Fruit fly (Drosophila melanogaster): ENCODE data around the gene heix.

heix gene

DNA sequence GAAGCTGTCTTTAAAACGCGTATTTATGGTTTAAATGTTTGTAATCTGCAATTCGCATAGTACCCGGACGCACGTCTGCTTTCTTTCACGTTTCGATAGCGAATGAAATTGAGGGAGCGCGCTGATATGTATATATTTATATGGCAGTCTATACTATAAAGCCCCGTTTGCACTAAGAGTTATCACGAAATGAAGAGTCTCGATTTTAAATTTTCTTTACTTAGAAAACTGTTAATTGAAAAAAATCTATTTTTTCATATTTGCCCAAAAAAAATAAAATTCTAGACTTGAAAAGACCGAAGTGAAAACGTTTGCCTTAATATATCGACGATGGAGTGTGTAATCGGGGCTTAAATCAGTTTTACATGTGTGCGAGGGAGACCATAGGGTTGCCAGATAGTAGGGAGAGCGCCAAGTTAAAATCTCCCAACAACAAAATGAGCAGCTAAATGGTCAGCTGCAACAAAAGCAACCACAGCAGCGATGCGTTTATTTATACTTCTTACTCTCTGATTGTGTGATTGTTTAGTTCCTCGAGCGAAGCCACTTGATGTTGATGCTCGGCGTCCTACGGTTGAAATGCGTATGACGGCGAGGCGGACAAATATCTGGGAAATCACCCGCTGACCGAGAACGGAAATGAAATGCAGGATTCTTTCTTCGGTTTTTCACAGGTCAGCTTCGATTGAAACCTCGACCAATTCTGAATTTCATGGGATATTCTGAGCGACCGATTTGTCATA, 26.0 kb upstream of the heix start, which contains the start of gene cact (continued):
- TF ChIP-seq Hr38 (GFP tag; optimal IDR thresholded peaks at IDR 0.05) = peak; percentile 59
- peak; percentile 83 for TF ChIP-seq fkh (GFP tag; optimal IDR thresholded peaks at IDR 0.05)
- peak; percentile 23 for TF ChIP-seq Blimp-1 (GFP tag; optimal IDR thresholded peaks at IDR 0.05)
- TF ChIP-seq acj6 (GFP tag; optimal IDR thresholded peaks at IDR 0.05) = peak; percentile 93
- peak; percentile 94 for TF ChIP-seq cyc (GFP tag; optimal IDR thresholded peaks at IDR 0.05)
- peak; percentile 87 for TF ChIP-seq CG8319 (GFP tag; optimal IDR thresholded peaks at IDR 0.05)
- TF ChIP-seq Sox102F (GFP tag; optimal IDR thresholded peaks at IDR 0.05) = peak; percentile 92
- TF ChIP-seq vri (GFP tag; optimal IDR thresholded peaks at IDR 0.05) = peak; percentile 84
- peak; percentile 83 for TF ChIP-seq CG4318 (GFP tag; optimal IDR thresholded peaks at IDR 0.05)
- TF ChIP-seq Sox14 (GFP tag; optimal IDR thresholded peaks at IDR 0.05) = peak; percentile 94
- peak; percentile 89 for TF ChIP-seq CG3919 (GFP tag; optimal IDR thresholded peaks at IDR 0.05)
- peak; percentile 69 for TF ChIP-seq spab (GFP tag; optimal IDR thresholded peaks at IDR 0.05)
- peak; percentile 94 for TF ChIP-seq Met (GFP tag; optimal IDR thresholded peaks at IDR 0.05)
- peak; percentile 91 for TF ChIP-seq CG6792 (GFP tag; optimal IDR thresholded peaks at IDR 0.05)
- TF ChIP-seq achi (GFP tag; optimal IDR thresholded peaks at IDR 0.05) = peak; percentile 92
- peak; percentile 85 for TF ChIP-seq CG10669 (GFP tag; optimal IDR thresholded peaks at IDR 0.05)
- peak; percentile 96 for TF ChIP-seq Hr4 (GFP tag; optimal IDR thresholded peaks at IDR 0.05)
- peak; percentile 94 for TF ChIP-seq OdsH (GFP tag; optimal IDR thresholded peaks at IDR 0.05)
- peak; percentile 93 for TF ChIP-seq net (GFP tag; optimal IDR thresholded peaks at IDR 0.05)
- peak; percentile 86 for TF ChIP-seq CG11294 (GFP tag; IDR thresholded peaks at IDR 0.05)
- peak; percentile 82 for TF ChIP-seq CG6276 (GFP tag; optimal IDR thresholded peaks at IDR 0.05)
- TF ChIP-seq CG8632 (GFP tag; optimal IDR thresholded peaks at IDR 0.05) = peak; percentile 88
- TF ChIP-seq Lpt (GFP tag; optimal IDR thresholded peaks at IDR 0.05) = peak; percentile 85
- TF ChIP-seq CG34406 (GFP tag; optimal IDR thresholded peaks at IDR 0.05) = peak; percentile 92
- peak; percentile 91 for TF ChIP-seq Gug (GFP tag; IDR thresholded peaks at IDR 0.05)
- peak; percentile 82 for TF ChIP-seq CG11902 (GFP tag; optimal IDR thresholded peaks at IDR 0.05)
- TF ChIP-seq Sox15 (GFP tag; optimal IDR thresholded peaks at IDR 0.05) = peak; percentile 89
- TF ChIP-seq Eip75B (GFP tag; optimal IDR thresholded peaks at IDR 0.05) = peak; percentile 95
- TF ChIP-seq ss (GFP tag; optimal IDR thresholded peaks at IDR 0.05) = peak; percentile 53 to 60
- peak; percentile 81 for TF ChIP-seq salr (GFP tag; optimal IDR thresholded peaks at IDR 0.05)
- TF ChIP-seq CG6808 (GFP tag; optimal IDR thresholded peaks at IDR 0.05) = peak; percentile 68
- peak; percentile 93 for TF ChIP-seq CG10631 (GFP tag; optimal IDR thresholded peaks at IDR 0.05)

- TF ChIP-seq CG8319 (GFP tag; optimal IDR thresholded peaks at IDR 0.05) (no peak), CG10669 (GFP tag; optimal IDR thresholded peaks at IDR 0.05) (no peak), OdsH (GFP tag; optimal IDR thresholded peaks at IDR 0.05) (no peak), achi (GFP tag; optimal IDR thresholded peaks at IDR 0.05) (no peak), Met (GFP tag; optimal IDR thresholded peaks at IDR 0.05) (no peak), ss (GFP tag; optimal IDR thresholded peaks at IDR 0.05) (peak; percentile 49 to 70), Sox14 (GFP tag; optimal IDR thresholded peaks at IDR 0.05) (peak; percentile 41), Ets21C (GFP tag; optimal IDR thresholded peaks at IDR 0.05) (no peak), Hr4 (GFP tag; optimal IDR thresholded peaks at IDR 0.05) (no peak), Blimp-1 (GFP tag; optimal IDR thresholded peaks at IDR 0.05) (peak; percentile 31), dsx (GFP tag; optimal IDR thresholded peaks at IDR 0.05; ENCODE audit: poor library complexity, severe bottlenecking) (no peak), fd85E (GFP tag; optimal IDR thresholded peaks at IDR 0.05) (no peak), CG16779 (tag; optimal IDR thresholded peaks at IDR 0.05) (peak; percentile 58), Eip75B (GFP tag; optimal IDR thresholded peaks at IDR 0.05) (no peak), CG6276 (GFP tag; optimal IDR thresholded peaks at IDR 0.05) (peak; percentile 22), net (GFP tag; optimal IDR thresholded peaks at IDR 0.05) (peak; percentile 8), Sox102F (GFP tag; optimal IDR thresholded peaks at IDR 0.05) (no peak), vri (GFP tag; optimal IDR thresholded peaks at IDR 0.05) (peak; percentile 22), Sox15 (GFP tag; optimal IDR thresholded peaks at IDR 0.05) (no peak), Hr39 (GFP tag; optimal IDR thresholded peaks at IDR 0.05) (no peak), Gug (GFP tag; IDR thresholded peaks at IDR 0.05) (no peak), CG6854 (GFP tag; optimal IDR thresholded peaks at IDR 0.05) (peak; percentile 45), CG9139 (GFP tag; optimal IDR thresholded peaks at IDR 0.05) (peak; percentile 48), topi (GFP tag; optimal IDR thresholded peaks at IDR 0.05) (no peak), Lpt (GFP tag; optimal IDR thresholded peaks at IDR 0.05) (no peak), CG11294 (GFP tag; IDR thresholded peaks at IDR 0.05) (no peak), CG15336 (GFP tag; IDR thresholded peaks at IDR 0.05) (peak; percentile 22; the same call in 1 of the 2 replicates), Hr38 (GFP tag; optimal IDR thresholded peaks at IDR 0.05) (no peak), pdm3 (GFP tag; optimal IDR thresholded peaks at IDR 0.05) (no peak), svp (GFP tag) (peak; percentile 89), Eip93F (GFP tag; optimal IDR thresholded peaks at IDR 0.05) (no peak), CG6808 (GFP tag; optimal IDR thresholded peaks at IDR 0.05) (peak; percentile 17), Eip78C (GFP tag) (peak; percentile 76), CG3032 (tag; optimal IDR thresholded peaks at IDR 0.05) (no peak)
These were observed 25.2 kb upstream of the heix start for dm6 chr2L:16324833-16325232.

All from whole organism, prepupa.